Fruit fly (Drosophila melanogaster) whole organism, pupa: ENCODE measurements around the gene soti.
A peak's percentile ranks its signal among the peaks of the same experiment; 100 is the strongest.

Source experiments
- CG10348 ChIP-seq: fragments of 200-800 bp; sonication (Bioruptor generic); IDR thresholded peaks from 2 replicates; pipeline ENCODE4 v1.3.6; 2022; ENCODE audit warnings: missing biosample characterization, missing genetic modification characterization
- CG12605 ChIP-seq: fragments of 200-800 bp; sonication (Bioruptor generic); IDR thresholded peaks from 2 replicates; pipeline ENCODE4 v1.3.6; 2022; ENCODE audit warnings: missing biosample characterization, missing genetic modification characterization
- CG14655 ChIP-seq: fragments of 200-800 bp; sonication (Bioruptor generic); optimal IDR thresholded peaks from 3 replicates; lab custom pipeline; 2017; ENCODE audit warnings: mild to moderate bottlenecking, missing biosample characterization, missing genetic modification reagents, missing genetic modification characterization
- CG15710 ChIP-seq: fragments of 200-800 bp; sonication (Bioruptor generic); optimal IDR thresholded peaks from 2 replicates; lab custom pipeline; 2018; ENCODE audit warnings: missing biosample characterization, mild to moderate bottlenecking, missing genetic modification characterization, moderate library complexity
- CG17806 ChIP-seq: fragments of 200-800 bp; sonication (Bioruptor generic); optimal IDR thresholded peaks from 2 replicates; lab custom pipeline; 2018; ENCODE audit warnings: missing biosample characterization, mild to moderate bottlenecking, missing genetic modification characterization, moderate library complexity
- CG34367 ChIP-seq: fragments of 200-800 bp; sonication (Bioruptor generic); optimal IDR thresholded peaks from 2 replicates; lab custom pipeline; 2018; ENCODE audit warnings: missing biosample characterization, mild to moderate bottlenecking, missing genetic modification characterization
- CG4496 ChIP-seq: fragments of 200-800 bp; sonication (Bioruptor generic); IDR thresholded peaks from 3 replicates; pipeline ENCODE4 v1.3.6; 2022; ENCODE audit warnings: missing biosample characterization, missing genetic modification characterization
- CG8159 ChIP-seq: fragments of 200-800 bp; sonication (Bioruptor generic); optimal IDR thresholded peaks from 3 replicates; lab custom pipeline; 2018; ENCODE audit warnings: missing biosample characterization, mild to moderate bottlenecking, missing genetic modification characterization, moderate library complexity
- CG8301 ChIP-seq: fragments of 200-800 bp; sonication (Bioruptor generic); optimal IDR thresholded peaks from 2 replicates; lab custom pipeline; 2018; ENCODE audit warnings: missing biosample characterization, mild to moderate bottlenecking, missing genetic modification characterization
- D1 ChIP-seq: fragments of 200-800 bp; sonication (Bioruptor generic); optimal IDR thresholded peaks from 2 replicates; lab custom pipeline; 2018; ENCODE audit warnings: missing biosample characterization, mild to moderate bottlenecking, missing genetic modification characterization, moderate library complexity
- EcR ChIP-seq: fragments of 200-800 bp; sonication (Bioruptor generic); optimal IDR thresholded peaks from 3 replicates; lab custom pipeline; 2019; ENCODE audit warnings: missing biosample characterization, missing genetic modification characterization, mild to moderate bottlenecking, moderate library complexity, missing genetic modification reagents
- Pif1A ChIP-seq: fragments of 200-800 bp; sonication (Bioruptor generic); optimal IDR thresholded peaks from 3 replicates; lab custom pipeline; 2016; ENCODE audit warnings: missing biosample characterization, missing genetic modification characterization
- Pif1B ChIP-seq: fragments of 200-800 bp; sonication (Bioruptor generic); optimal IDR thresholded peaks from 3 replicates; lab custom pipeline; 2016; ENCODE audit warnings: missing biosample characterization, missing genetic modification characterization
- gl ChIP-seq: fragments of 200-800 bp; sonication (Bioruptor generic); optimal IDR thresholded peaks from 2 replicates; lab custom pipeline; 2018; ENCODE audit warnings: missing biosample characterization, mild to moderate bottlenecking, missing genetic modification characterization

- peak; percentile 97 for TF ChIP-seq CG17806 (tag; lab: Kevin White, UChicago)
- peak; percentile 98 for TF ChIP-seq CG8301 (tag; lab: Kevin White, UChicago)
- peak; percentile 95 for TF ChIP-seq Pif1B
- peak; percentile 99 for TF ChIP-seq CG14655 (GFP tag; lab: Kevin White, UChicago)
- peak; percentile 19 for TF ChIP-seq EcR (GFP tag; lab: Kevin White, UChicago)
- TF ChIP-seq CG15710 (tag; lab: Kevin White, UChicago): peak; percentile 97
- TF ChIP-seq CG12605 (GFP tag; lab: Robert Waterston, UW): peak; percentile 84
- peak; percentile 98 for TF ChIP-seq CG4496 (GFP tag; lab: Robert Waterston, UW)
- TF ChIP-seq Pif1A (GFP tag; lab: Kevin White, UChicago): peak; percentile 97
- TF ChIP-seq CG8159 (tag; lab: Kevin White, UChicago): peak; percentile 95
- TF ChIP-seq CG34367 (tag; lab: Kevin White, UChicago): peak; percentile 98
- TF ChIP-seq D1 (tag; lab: Kevin White, UChicago): peak; percentile 94
- peak; percentile 91 for TF ChIP-seq gl (tag; lab: Kevin White, UChicago)
- peak; percentile 96 for TF ChIP-seq CG10348 (GFP tag; lab: Robert Waterston, UW)
These were observed 8.2 kb downstream of the soti start for dm6 chr3R:14373192-14373827.
